Worm (Caenorhabditis elegans): ENCODE data around the gene C23G10.2.
A peak's percentile ranks its signal among the peaks of the same experiment; 100 is the strongest.

Gene C23G10.2

DNA sequence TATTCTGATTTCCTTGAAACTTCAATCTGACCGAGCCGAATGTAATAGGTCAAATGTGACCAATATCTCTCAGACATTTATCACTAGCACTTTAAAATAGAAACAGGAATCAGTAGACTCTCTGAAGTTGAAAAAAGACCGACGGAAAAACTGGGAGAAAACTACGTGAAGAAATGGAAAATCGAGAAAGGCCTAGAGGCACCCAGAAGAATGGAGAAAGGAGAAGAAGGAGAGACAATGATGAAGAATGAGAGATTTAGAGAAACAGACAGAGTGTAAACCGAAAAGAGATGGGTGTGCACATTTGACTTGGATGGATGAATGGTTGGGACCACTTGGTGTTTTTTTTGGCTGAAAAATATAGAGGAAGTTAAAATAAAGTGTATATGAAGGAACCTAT is 37.8 kb upstream of the C23G10.2 start (continued):
- TF ChIP-seq ceh-20 (GFP tag; IDR thresholded peaks at IDR 0.05) (no peak), dmd-8 (GFP tag; IDR thresholded peaks at IDR 0.05) (no peak), egl-27 (tag; optimal IDR thresholded peaks at IDR 0.05) (no peak), F10B5.3 (tag; optimal IDR thresholded peaks at IDR 0.05) (no peak), daf-19 (GFP tag; conservative IDR thresholded peaks at IDR 0.05) (no peak), nhr-42 (GFP tag; IDR thresholded peaks at IDR 0.05) (no peak), zfp-3 (GFP tag; conservative IDR thresholded peaks at IDR 0.05) (0 out of 2 replicates have a peak, but pooled peaks have one; percentile 31), F26F4.8 (GFP tag; conservative IDR thresholded peaks at IDR 0.05) (no peak), ceh-44 (GFP tag; IDR thresholded peaks at IDR 0.05) (no peak), hlh-11 (tag; optimal IDR thresholded peaks at IDR 0.05) (peak; percentile 67), T26A8.4 (GFP tag; IDR thresholded peaks at IDR 0.05) (no peak), attf-4 (tag; optimal IDR thresholded peaks at IDR 0.05) (no peak), nhr-111 (GFP tag; optimal IDR thresholded peaks at IDR 0.05) (no peak), skn-1 (tag; optimal IDR thresholded peaks at IDR 0.05) (no peak), Y105C5A.15 (GFP tag; IDR thresholded peaks at IDR 0.05) (no peak), nhr-102 (tag; optimal IDR thresholded peaks at IDR 0.05) (no peak), Y75B8A.6 (GFP tag; IDR thresholded peaks at IDR 0.05) (no peak), pqm-1 (tag; optimal IDR thresholded peaks at IDR 0.05) (no peak), gei-8 (GFP tag; optimal IDR thresholded peaks at IDR 0.05) (no peak), snpc-4 (tag; optimal IDR thresholded peaks at IDR 0.05) (no peak), ama-1 (optimal IDR thresholded peaks at IDR 0.05) (no peak), unc-130 (GFP tag; optimal IDR thresholded peaks at IDR 0.05) (no peak), madf-9 (GFP tag; conservative IDR thresholded peaks at IDR 0.05) (no peak), mxl-3 (GFP tag; optimal IDR thresholded peaks at IDR 0.05) (no peak), cey-2 (tag; optimal IDR thresholded peaks at IDR 0.05; ENCODE audit: borderline replicate concordance, insufficient read depth) (no peak), nhr-41 (GFP tag; IDR thresholded peaks at IDR 0.05) (no peak), aha-1 (tag) (peak; percentile 51), ctbp-1 (GFP tag; IDR thresholded peaks at IDR 0.05) (0 out of 2 replicates have a peak, but pooled peaks have one; percentile 7), ZK337.2 (GFP tag; IDR thresholded peaks at IDR 0.05) (no peak), jun-1 (tag; optimal IDR thresholded peaks at IDR 0.05) (no peak), spr-1 (tag; optimal IDR thresholded peaks at IDR 0.05) (no peak), F44E2.7 (GFP tag; IDR thresholded peaks at IDR 0.05) (no peak), madf-5 (GFP tag; IDR thresholded peaks at IDR 0.05) (no peak), lin-38 (GFP tag; IDR thresholded peaks at IDR 0.05) (0 out of 2 replicates have a peak, but pooled peaks have one; percentile 7), egl-43 (GFP tag; IDR thresholded peaks at IDR 0.05) (no peak), ceh-28 (tag; optimal IDR thresholded peaks at IDR 0.05) (no peak), nhr-11 (tag; optimal IDR thresholded peaks at IDR 0.05) (peak; percentile 86), ceh-82 (tag; optimal IDR thresholded peaks at IDR 0.05) (no peak), zag-1 (tag; optimal IDR thresholded peaks at IDR 0.05) (no peak)

DNA sequence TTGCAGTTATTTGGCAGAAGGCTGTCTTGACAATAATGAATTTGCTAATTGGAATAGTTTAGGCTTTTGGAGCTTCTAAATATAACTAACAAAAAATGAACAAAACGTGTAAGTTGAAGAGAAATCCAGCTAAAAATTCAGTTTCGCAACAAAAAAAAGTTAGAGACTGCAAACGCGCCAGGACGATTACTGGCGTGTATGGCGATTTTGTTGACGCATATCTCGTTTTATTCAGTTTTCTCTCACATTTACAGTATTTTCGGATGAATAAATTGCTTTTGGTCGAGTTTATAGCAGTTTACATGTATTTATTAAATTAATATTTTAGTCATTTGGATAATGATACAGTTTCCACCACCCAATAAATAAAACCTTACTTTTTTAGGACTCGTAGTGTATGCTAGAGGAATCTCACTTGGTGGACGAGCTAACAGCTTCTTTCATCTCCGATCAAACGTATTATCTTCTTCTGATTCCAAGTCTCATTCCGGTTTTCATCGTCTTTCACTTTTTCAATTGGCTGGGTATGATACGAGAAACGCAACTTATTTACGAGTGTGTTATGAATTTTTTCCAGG is 34.8 kb upstream of the C23G10.2 start, which contains the start of the genes abcf-3 and F42A10.5:
Gene abcf-3, plus strand, starts transcription at position 384 of the 578 bp plus-strand sequence.
Gene F42A10.5, minus strand, starts transcription at position 458 of the 578 bp plus-strand sequence.
- TF ChIP-seq lin-15B (tag; optimal IDR thresholded peaks at IDR 0.05), result no peak
- no peak for TF ChIP-seq set-16 (GFP tag; IDR thresholded peaks at IDR 0.05)
- no peak for TF ChIP-seq nhr-6 (tag; optimal IDR thresholded peaks at IDR 0.05)
- TF ChIP-seq vab-7 (GFP tag; IDR thresholded peaks at IDR 0.05), result no peak
- TF ChIP-seq zip-2 (tag; optimal IDR thresholded peaks at IDR 0.05), result no peak
- no peak for TF ChIP-seq Y48G9A.11 (GFP tag; IDR thresholded peaks at IDR 0.05)
- TF ChIP-seq nhr-76 (tag; optimal IDR thresholded peaks at IDR 0.05), result no peak
- TF ChIP-seq snpc-1.2 (GFP tag; IDR thresholded peaks at IDR 0.05), result no peak
- TF ChIP-seq lir-3 (tag; optimal IDR thresholded peaks at IDR 0.05), result no peak
- TF ChIP-seq F44E2.7 (GFP tag; IDR thresholded peaks at IDR 0.05), result no peak
- peak; percentile 52 for TF ChIP-seq rbr-2 (tag; optimal IDR thresholded peaks at IDR 0.05)
- TF ChIP-seq unc-62 (GFP tag; optimal IDR thresholded peaks at IDR 0.05 in 1 of 2), result peak in 1 of 2 experiments; percentile 80
- no peak for TF ChIP-seq unc-62 (tag; optimal IDR thresholded peaks at IDR 0.05)
- no peak for TF ChIP-seq ceh-82 (tag; optimal IDR thresholded peaks at IDR 0.05)
- TF ChIP-seq daf-8 (GFP tag; IDR thresholded peaks at IDR 0.05), result no peak
- no peak for TF ChIP-seq Y5F2A.4 (GFP tag; optimal IDR thresholded peaks at IDR 0.05)
- no peak for TF ChIP-seq tra-1 (GFP tag; IDR thresholded peaks at IDR 0.05)
- no peak for TF ChIP-seq egl-27 (tag; optimal IDR thresholded peaks at IDR 0.05)
- no peak for TF ChIP-seq dmd-8 (GFP tag; IDR thresholded peaks at IDR 0.05)
